Fruit fly (Drosophila melanogaster) whole organism: ENCODE measurements around the gene Chpf.

Experiments
- CG8478 ChIP-seq: fragments of >200 bp; optimal IDR thresholded peaks from 2 replicates; lab custom pipeline; 2018; ENCODE audit warnings: inconsistent platforms
- EcR ChIP-seq, 2 experiments: fragments of >200 bp; optimal IDR thresholded peaks; 2 replicates each; lab custom pipeline; 2017; ENCODE audit warnings: missing biosample characterization in 2 of 2, missing genetic modification characterization in 2 of 2, missing genetic modification reagents in 2 of 2
- psq ChIP-seq: fragments of >200 bp; optimal IDR thresholded peaks from 2 replicates; lab custom pipeline; 2017
- usp ChIP-seq: fragments of >200 bp; optimal IDR thresholded peaks from 2 replicates; lab custom pipeline; 2017; ENCODE audit warnings: missing biosample characterization, missing genetic modification characterization, mixed read lengths

DNA sequence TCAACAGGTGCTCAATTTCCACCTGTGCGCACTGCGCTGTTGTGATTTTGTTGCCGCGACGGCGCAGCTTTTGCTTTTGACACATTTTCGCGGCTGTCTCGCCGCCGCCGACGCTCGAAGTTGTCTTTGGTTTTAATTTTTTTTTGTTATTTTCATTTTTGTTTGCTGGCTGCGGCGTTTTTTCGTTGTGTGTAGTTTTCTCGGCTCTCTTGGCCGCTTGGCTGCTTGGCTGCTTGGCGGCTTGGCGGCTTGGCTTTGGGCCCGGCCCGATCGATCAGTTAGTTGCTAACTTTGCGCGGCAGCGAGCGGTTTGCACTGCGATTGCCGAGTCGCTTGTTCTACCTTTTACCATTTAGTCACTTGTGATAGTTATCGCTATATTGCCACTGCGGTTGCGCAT, 2.6 kb upstream of the Chpf start, which contains the start of gene CG42237:
- TF ChIP-seq usp (no peak), psq (lab: Kevin White, UChicago) (no peak), CG8478 (lab: Kevin White, UChicago) (no peak), EcR (GFP tag; optimal IDR thresholded peaks at IDR 0.05; lab: Kevin White, UChicago) (no peak)
